Worm (Caenorhabditis elegans): Measurements from ENCODE around the gene srh-78.

DNA sequence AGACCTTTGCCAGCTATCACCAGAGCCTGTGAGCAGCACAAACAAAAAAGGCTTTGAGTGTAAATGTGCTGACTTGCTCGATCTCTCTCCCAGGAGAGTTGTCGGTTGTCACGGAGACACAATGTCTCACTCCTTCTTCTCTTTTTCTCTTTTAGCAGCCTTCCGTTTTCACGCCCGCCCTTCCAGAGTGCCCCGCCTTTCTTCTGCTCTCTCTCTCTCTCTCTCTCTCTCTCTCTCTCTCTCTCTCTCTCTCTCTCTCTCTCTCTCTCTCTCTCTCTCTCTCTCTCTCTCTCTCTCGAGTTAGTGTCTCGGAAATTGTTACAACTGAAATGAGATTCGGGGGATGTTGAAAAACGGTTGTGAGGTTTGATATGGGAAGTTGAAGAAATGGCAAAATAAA, 43.5 kb upstream of the srh-78 start:
- TF ChIP-seq tbx-37 (GFP tag; conservative IDR thresholded peaks at IDR 0.05) (no peak), F13C5.2 (tag; optimal IDR thresholded peaks at IDR 0.05) (no peak), flt-1 (GFP tag; IDR thresholded peaks at IDR 0.05) (no peak), hmbx-1 (tag; optimal IDR thresholded peaks at IDR 0.05) (no peak)

All from whole organism, early embryonic.